Fruit fly (Drosophila melanogaster): Measurements from ENCODE around the gene CG15020.
A peak's percentile ranks its signal among the peaks of the same experiment; 100 is the strongest.

Gene CG15020

DNA sequence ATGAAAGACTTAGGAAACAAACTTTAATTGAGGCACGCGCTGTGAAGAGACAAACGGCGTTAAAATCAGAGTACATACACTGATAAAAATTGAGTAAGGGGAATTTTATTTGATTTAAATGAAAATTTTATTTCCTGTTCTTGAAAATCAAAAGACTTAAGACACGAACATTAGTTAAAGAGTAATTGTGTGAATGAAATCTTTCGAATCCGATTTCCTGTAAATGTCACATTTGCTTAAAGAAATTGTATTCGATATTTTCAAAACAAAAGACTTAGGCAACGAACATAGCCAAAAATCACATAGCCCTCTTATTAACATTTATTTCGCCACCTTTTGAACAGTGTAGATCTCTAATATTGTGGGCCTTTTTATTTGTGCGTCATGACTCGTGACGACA, 24.4 kb downstream of the CG15020 start (continued):
- TF ChIP-seq pzg (GFP tag; optimal IDR thresholded peaks at IDR 0.05) (no peak), CG5953 (GFP tag; IDR thresholded peaks at IDR 0.05) (no peak), CG2678 (tag; optimal IDR thresholded peaks at IDR 0.05) (peak; percentile 46), CG10274 (GFP tag; optimal IDR thresholded peaks at IDR 0.05) (no peak), dmrt99B (tag; optimal IDR thresholded peaks at IDR 0.05) (peak; percentile 1), ken (GFP tag; IDR thresholded peaks at IDR 0.05) (no peak), CG15073 (GFP tag; optimal IDR thresholded peaks at IDR 0.05) (no peak), CG2129 (GFP tag; IDR thresholded peaks at IDR 0.05; ENCODE audit: partially characterized antibody) (no peak), CG10543 (GFP tag; optimal IDR thresholded peaks at IDR 0.05) (no peak), Poxn (GFP tag; IDR thresholded peaks at IDR 0.05) (no peak), CG2875 (GFP tag; optimal IDR thresholded peaks at IDR 0.05) (no peak), luna (GFP tag; optimal IDR thresholded peaks at IDR 0.05) (peak; percentile 2), CG9817 (tag; optimal IDR thresholded peaks at IDR 0.05) (peak; percentile 13), lab (GFP tag; optimal IDR thresholded peaks at IDR 0.05) (peak; percentile 63), ro (GFP tag; IDR thresholded peaks at IDR 0.05) (no peak), Optix (GFP tag; IDR thresholded peaks at IDR 0.05) (no peak), ato (GFP tag; IDR thresholded peaks at IDR 0.05; ENCODE audit: partially characterized antibody) (no peak), cas (GFP tag; IDR thresholded peaks at IDR 0.05) (no peak), so (GFP tag; IDR thresholded peaks at IDR 0.05) (no peak), CG11247 (GFP tag; IDR thresholded peaks at IDR 0.05) (no peak), CG4617 (GFP tag; optimal IDR thresholded peaks at IDR 0.05; ENCODE audit: borderline replicate concordance) (no peak), CG13775 (GFP tag; optimal IDR thresholded peaks at IDR 0.05) (no peak), nom (GFP tag; optimal IDR thresholded peaks at IDR 0.05) (no peak), corto (GFP tag; optimal IDR thresholded peaks at IDR 0.05) (no peak), lbe (GFP tag; optimal IDR thresholded peaks at IDR 0.05) (no peak), Ravus (GFP tag; IDR thresholded peaks at IDR 0.05) (no peak), CG11504 (tag; optimal IDR thresholded peaks at IDR 0.05) (peak; percentile 44), lilli (GFP tag; optimal IDR thresholded peaks at IDR 0.05) (peak; percentile 21), Mad (GFP tag; optimal IDR thresholded peaks at IDR 0.05) (no peak), CG1602 (GFP tag; optimal IDR thresholded peaks at IDR 0.05) (no peak)

DNA sequence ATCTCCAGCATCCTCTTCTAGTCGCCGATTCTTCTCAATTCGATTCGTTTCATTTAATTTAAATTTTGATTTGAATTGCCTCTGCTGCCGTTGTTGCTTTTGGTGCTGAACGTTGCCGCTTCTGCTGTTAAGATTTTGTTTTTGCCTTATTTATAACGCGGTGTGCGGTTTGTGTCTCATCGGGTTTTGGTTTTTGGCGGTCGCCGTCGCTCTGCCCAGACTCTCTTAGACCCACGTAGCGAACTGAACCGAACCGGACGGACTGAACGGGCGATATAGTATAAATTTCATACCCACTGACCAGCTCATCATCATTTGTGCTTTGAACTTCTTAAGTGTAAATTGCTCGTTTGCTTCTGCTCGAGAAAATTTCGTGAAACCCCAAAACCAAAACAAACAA, 24.8 kb downstream of the CG15020 start, which contains the start of gene CG12607:
TSS of gene CG12607 (plus strand) at position 301 of the 400 bp plus-strand sequence.
- TF ChIP-seq Chrac-16 (GFP tag; optimal IDR thresholded peaks at IDR 0.05): no peak
- TF ChIP-seq CG13894 (tag; optimal IDR thresholded peaks at IDR 0.05): peak; percentile 18
- TF ChIP-seq esg (GFP tag; conservative IDR thresholded peaks at IDR 0.05): no peak
- TF ChIP-seq tin (GFP tag; optimal IDR thresholded peaks at IDR 0.05): no peak
- no peak for TF ChIP-seq H2.0 (GFP tag; IDR thresholded peaks at IDR 0.05)
- no peak for TF ChIP-seq CG31441 (GFP tag; IDR thresholded peaks at IDR 0.05)
- TF ChIP-seq chinmo (GFP tag; IDR thresholded peaks at IDR 0.05; ENCODE audit: partially characterized antibody): 0 out of 4 replicates have a peak, but pooled peaks have one; percentile 23
- peak; percentile 34 for TF ChIP-seq abd-A (tag; optimal IDR thresholded peaks at IDR 0.05)
- TF ChIP-seq Dref (GFP tag; IDR thresholded peaks at IDR 0.05): no peak
- TF ChIP-seq CG7556 (GFP tag; optimal IDR thresholded peaks at IDR 0.05): no peak
- no peak for TF ChIP-seq cg (GFP tag; optimal IDR thresholded peaks at IDR 0.05)
- no peak for TF ChIP-seq Nf-YB (GFP tag; optimal IDR thresholded peaks at IDR 0.05)
- TF ChIP-seq bbx (GFP tag; IDR thresholded peaks at IDR 0.05; ENCODE audit: partially characterized antibody): no peak
- no peak for TF ChIP-seq CG13287 (GFP tag; IDR thresholded peaks at IDR 0.05; ENCODE audit: partially characterized antibody)

All from whole organism, embryonic.